Fruit fly (Drosophila melanogaster): ENCODE measurements around the gene GstD7.
A peak's percentile ranks its signal among the peaks of the same experiment; 100 is the strongest.

- TF ChIP-seq cnc (optimal IDR thresholded peaks at IDR 0.05) (no peak), CG14711 (tag; optimal IDR thresholded peaks at IDR 0.05) (no peak), CG1620 (GFP tag; optimal IDR thresholded peaks at IDR 0.05) (no peak), tj (GFP tag; optimal IDR thresholded peaks at IDR 0.05) (no peak), kay (GFP tag; ENCODE audit: borderline replicate concordance) (peak; percentile 54), Crg-1 (GFP tag; optimal IDR thresholded peaks at IDR 0.05) (no peak), Clk (GFP tag; optimal IDR thresholded peaks at IDR 0.05) (no peak), Mnt (GFP tag; optimal IDR thresholded peaks at IDR 0.05) (no peak), CG11617 (GFP tag; optimal IDR thresholded peaks at IDR 0.05) (no peak), cic (GFP tag; optimal IDR thresholded peaks at IDR 0.05) (no peak)
Observed at dm6 chr3R:12344914-12345549, 33.3 kb upstream of the GstD7 start.

All from whole organism, adult.